Worm (Caenorhabditis elegans) whole organism, L2 larva: Measurements from ENCODE around the gene arx-3.

Experiments used
- ZK546.5 ChIP-seq: sonication (generic microtip); optimal IDR thresholded peaks from 2 replicates; lab custom pipeline; 2017; ENCODE audit warnings: missing biosample characterization, missing genetic modification characterization
- fos-1 ChIP-seq: fragments of 150-350 bp; optimal IDR thresholded peaks from 2 replicates; lab custom pipeline; 2014; ENCODE audit warnings: missing biosample characterization, missing genetic modification characterization
- nhr-23 ChIP-seq: fragments of 150-350 bp; optimal IDR thresholded peaks from 2 replicates; lab custom pipeline; 2014; ENCODE audit warnings: missing biosample characterization, missing genetic modification reagents, missing genetic modification characterization
- nhr-237 ChIP-seq: fragments of 150-350 bp; optimal IDR thresholded peaks from 2 replicates; lab custom pipeline; 2014; ENCODE audit warnings: missing biosample characterization, missing genetic modification characterization
- ztf-1 ChIP-seq: fragments of 200-800 bp; sonication (Bioruptor generic); conservative IDR thresholded peaks from 2 replicates; pipeline ENCODE4 v1.3.6; 2022; ENCODE audit warnings: missing genetic modification characterization, missing compliant biosample characterization

- TF ChIP-seq fos-1 (tag; lab: Kevin White, UChicago) (no peak), ZK546.5 (tag; lab: Kevin White, UChicago) (no peak), nhr-237 (tag; lab: Kevin White, UChicago) (no peak), nhr-23 (tag; lab: Kevin White, UChicago) (no peak), ztf-1 (GFP tag; lab: Robert Waterston, UW) (no peak)
Observed at ce11 chrIII:12092595-12092994, 34.3 kb upstream of the arx-3 start.
